Worm (Caenorhabditis elegans): Measurements from ENCODE around the gene stdh-4.

Gene stdh-4

ce11 chrV:8599192-8599591, 50.1 kb downstream of the stdh-4 start, which contains the start of gene F41E6.7:
Gene F41E6.7 (minus strand): TSS chrV:8599292.
- TF ChIP-seq unc-62 (GFP tag; optimal IDR thresholded peaks at IDR 0.05): no peak

- TF ChIP-seq unc-62 (GFP tag; optimal IDR thresholded peaks at IDR 0.05): no peak
These were observed 50.9 kb downstream of the stdh-4 start for ce11 chrV:8599957-8600356.
